Fruit fly (Drosophila melanogaster) whole organism, prepupa: Measurements from ENCODE around the gene CG33687.
A peak's percentile ranks its signal among the peaks of the same experiment; 100 is the strongest.

Experiments used
- CG11294 ChIP-seq: fragments of 200-800 bp; sonication (Bioruptor generic); IDR thresholded peaks from 2 replicates; pipeline ENCODE4 v1.3.6; 2022; ENCODE audit warnings: missing biosample characterization, missing genetic modification characterization
- CG11762 ChIP-seq: fragments of 200-800 bp; sonication (Bioruptor generic); optimal IDR thresholded peaks from 3 replicates; lab custom pipeline; 2016; ENCODE audit warnings: missing biosample characterization, missing genetic modification characterization; ENCODE audit not compliant: insufficient read depth
- CG11902 ChIP-seq: fragments of 200-800 bp; sonication (Bioruptor generic); optimal IDR thresholded peaks from 3 replicates; lab custom pipeline; 2016; ENCODE audit warnings: missing biosample characterization, missing genetic modification characterization
- CG15336 ChIP-seq: fragments of 200-800 bp; sonication (Bioruptor generic); IDR thresholded peaks from 2 replicates; pipeline ENCODE4 v1.3.6; 2022; ENCODE audit warnings: missing biosample characterization, missing genetic modification characterization
- CG16779 ChIP-seq: fragments of 200-800 bp; sonication (Bioruptor generic); optimal IDR thresholded peaks from 3 replicates; lab custom pipeline; 2017; ENCODE audit warnings: missing biosample characterization, mild to moderate bottlenecking, missing genetic modification characterization
- CG3032 ChIP-seq: fragments of 200-800 bp; optimal IDR thresholded peaks from 2 replicates; lab custom pipeline; 2019; ENCODE audit warnings: missing biosample characterization, mild to moderate bottlenecking, missing genetic modification characterization, moderate library complexity
- CG31627 ChIP-seq: fragments of 200-800 bp; sonication (Bioruptor generic); optimal IDR thresholded peaks from 3 replicates; lab custom pipeline; 2016; ENCODE audit warnings: missing biosample characterization, missing genetic modification characterization
- CG32006 ChIP-seq: fragments of 200-800 bp; sonication (Bioruptor generic); optimal IDR thresholded peaks from 3 replicates; lab custom pipeline; 2017; ENCODE audit warnings: missing biosample characterization, mild to moderate bottlenecking, missing genetic modification characterization
- CG34406 ChIP-seq: fragments of 200-800 bp; sonication (Bioruptor generic); optimal IDR thresholded peaks from 3 replicates; lab custom pipeline; 2016; ENCODE audit warnings: missing biosample characterization, missing genetic modification characterization
- CG3919 ChIP-seq: fragments of 200-800 bp; sonication (Bioruptor generic); optimal IDR thresholded peaks from 3 replicates; lab custom pipeline; 2016; ENCODE audit warnings: missing biosample characterization, missing genetic modification characterization
- CG4318 ChIP-seq: fragments of 200-800 bp; sonication (Bioruptor generic); optimal IDR thresholded peaks from 3 replicates; lab custom pipeline; 2017; ENCODE audit warnings: missing biosample characterization, mild to moderate bottlenecking, missing genetic modification characterization
- CG6163 ChIP-seq: fragments of 200-800 bp; sonication (Bioruptor generic); IDR thresholded peaks from 3 replicates; pipeline ENCODE4 v1.3.6; 2022; ENCODE audit warnings: missing biosample characterization, missing genetic modification characterization
- CG6276 ChIP-seq: fragments of 200-800 bp; sonication (Bioruptor generic); optimal IDR thresholded peaks from 2 replicates; lab custom pipeline; 2017; ENCODE audit warnings: missing biosample characterization, mild to moderate bottlenecking, missing genetic modification characterization
- CG6808 ChIP-seq: fragments of 200-800 bp; sonication (Bioruptor generic); optimal IDR thresholded peaks from 3 replicates; lab custom pipeline; 2017; ENCODE audit warnings: missing biosample characterization, missing genetic modification characterization, mild to moderate bottlenecking, moderate library complexity, missing genetic modification reagents
- CG7368 ChIP-seq: fragments of 200-800 bp; sonication (Bioruptor generic); optimal IDR thresholded peaks from 3 replicates; lab custom pipeline; 2016; ENCODE audit warnings: missing biosample characterization, missing genetic modification characterization
- CG8632 ChIP-seq: fragments of 200-800 bp; sonication (Bioruptor generic); optimal IDR thresholded peaks from 3 replicates; lab custom pipeline; 2016; ENCODE audit warnings: missing biosample characterization, missing genetic modification characterization
- Eip78C ChIP-seq: fragments of 200-800 bp; sonication (Bioruptor generic); peaks from one replicate; lab custom pipeline; 2016; ENCODE audit warnings: missing biosample characterization, missing genetic modification characterization
- Eip93F ChIP-seq: fragments of 200-800 bp; sonication (Bioruptor generic); optimal IDR thresholded peaks from 2 replicates; lab custom pipeline; 2016; ENCODE audit warnings: missing biosample characterization, mild to moderate bottlenecking, missing genetic modification characterization
- Gug ChIP-seq: fragments of 200-800 bp; sonication (Bioruptor generic); IDR thresholded peaks from 2 replicates; pipeline ENCODE4 v1.3.6; 2022; ENCODE audit warnings: missing biosample characterization, missing genetic modification characterization
- Hr38 ChIP-seq: sonication (Bioruptor generic); optimal IDR thresholded peaks from 2 replicates; lab custom pipeline; 2016; ENCODE audit warnings: missing biosample characterization, missing genetic modification characterization
- Lpt ChIP-seq: fragments of 200-800 bp; sonication (Bioruptor generic); optimal IDR thresholded peaks from 3 replicates; lab custom pipeline; 2016; ENCODE audit warnings: missing biosample characterization, missing genetic modification characterization
- Met ChIP-seq: fragments of 200-800 bp; sonication (Bioruptor generic); optimal IDR thresholded peaks from 3 replicates; lab custom pipeline; 2016; ENCODE audit warnings: missing biosample characterization, missing genetic modification characterization
- OdsH ChIP-seq: fragments of 200-800 bp; sonication (Bioruptor generic); optimal IDR thresholded peaks from 3 replicates; lab custom pipeline; 2016; ENCODE audit warnings: missing biosample characterization, missing genetic modification characterization
- Smox ChIP-seq: fragments of 200-800 bp; sonication (Bioruptor generic); optimal IDR thresholded peaks from 3 replicates; lab custom pipeline; 2016; ENCODE audit warnings: missing biosample characterization, missing genetic modification characterization
- Sox102F ChIP-seq: fragments of 200-800 bp; sonication (Bioruptor generic); optimal IDR thresholded peaks from 2 replicates; lab custom pipeline; 2016; ENCODE audit warnings: missing biosample characterization, mild to moderate bottlenecking, missing genetic modification characterization
- Sox14 ChIP-seq: fragments of 200-800 bp; sonication (Bioruptor generic); optimal IDR thresholded peaks from 3 replicates; lab custom pipeline; 2016; ENCODE audit warnings: missing biosample characterization, missing genetic modification characterization
- achi ChIP-seq: fragments of 200-800 bp; sonication (Bioruptor generic); optimal IDR thresholded peaks from 3 replicates; lab custom pipeline; 2016; ENCODE audit warnings: missing biosample characterization, missing genetic modification characterization
- dac ChIP-seq: fragments of 200-800 bp; sonication (Bioruptor generic); optimal IDR thresholded peaks from 2 replicates; lab custom pipeline; 2017; ENCODE audit warnings: missing biosample characterization, mild to moderate bottlenecking, missing genetic modification characterization
- dsx ChIP-seq: fragments of 200-800 bp; optimal IDR thresholded peaks from 3 replicates; lab custom pipeline; 2019; ENCODE audit warnings: missing biosample characterization, mild to moderate bottlenecking, missing genetic modification characterization, moderate library complexity; ENCODE audit not compliant: poor library complexity, severe bottlenecking
- fd59A ChIP-seq: fragments of 200-800 bp; sonication (Bioruptor generic); optimal IDR thresholded peaks from 2 replicates; lab custom pipeline; 2017; ENCODE audit warnings: missing biosample characterization, mild to moderate bottlenecking, missing genetic modification characterization, missing genetic modification reagents
- lz ChIP-seq: fragments of 200-800 bp; sonication (Bioruptor generic); optimal IDR thresholded peaks from 3 replicates; lab custom pipeline; 2016; ENCODE audit warnings: missing biosample characterization, missing genetic modification characterization
- salr ChIP-seq, 2 experiments: fragments of 200-800 bp; sonication (Bioruptor generic); optimal IDR thresholded peaks; 3 replicates each; lab custom pipeline; 2016 to 2018; ENCODE audit warnings: missing biosample characterization in 2 of 2, missing genetic modification characterization in 2 of 2, mild to moderate bottlenecking in 1 of 2
- spab ChIP-seq: fragments of 200-800 bp; sonication (Bioruptor generic); optimal IDR thresholded peaks from 2 replicates; lab custom pipeline; 2017; ENCODE audit warnings: missing biosample characterization, mild to moderate bottlenecking, missing genetic modification characterization, missing genetic modification reagents
- ss ChIP-seq, 2 experiments: fragments of 200-800 bp; sonication (Bioruptor generic); optimal IDR thresholded peaks; 2 replicates in 1 of 2; 3 replicates in 1 of 2; lab custom pipeline; 2017 to 2018; ENCODE audit warnings: mild to moderate bottlenecking in 2 of 2, missing biosample characterization in 2 of 2, missing genetic modification characterization in 2 of 2, moderate library complexity in 1 of 2
- svp ChIP-seq: fragments of 200-800 bp; sonication (Bioruptor generic); peaks from one replicate; lab custom pipeline; 2016; ENCODE audit warnings: missing biosample characterization, missing genetic modification characterization

The CG33687 gene

dm6 chr3L:16214533-16215207 lies 17.0 kb downstream of the CG33687 start (continued):
- no peak for TF ChIP-seq Met (GFP tag; lab: Kevin White, UChicago)
- TF ChIP-seq CG11902: no peak
- no peak for TF ChIP-seq CG16779 (tag; lab: Kevin White, UChicago)
- no peak for TF ChIP-seq CG11294 (GFP tag; lab: Robert Waterston, UW)
- no peak for TF ChIP-seq Hr38 (GFP tag; lab: Kevin White, UChicago)
- no peak for TF ChIP-seq spab (GFP tag; lab: Kevin White, UChicago)
- TF ChIP-seq CG4318: no peak
- TF ChIP-seq Gug (GFP tag; lab: Robert Waterston, UW): 0 out of 2 replicates have a peak, but pooled peaks have one; percentile 11
- TF ChIP-seq Smox (GFP tag; lab: Kevin White, UChicago): no peak
- peak; percentile 57 for TF ChIP-seq svp
- no peak for TF ChIP-seq CG7368 (GFP tag; lab: Kevin White, UChicago)
- no peak for TF ChIP-seq Sox102F
- TF ChIP-seq OdsH (GFP tag; lab: Kevin White, UChicago): no peak
- peak; percentile 22; the same call in 1 of the 2 replicates for TF ChIP-seq CG15336 (GFP tag; lab: Robert Waterston, UW)
- peak; percentile 49 to 72 for TF ChIP-seq ss (GFP tag; optimal IDR thresholded peaks at IDR 0.05; lab: Kevin White, UChicago)
- TF ChIP-seq achi (GFP tag; lab: Kevin White, UChicago): no peak
- TF ChIP-seq Lpt (GFP tag; lab: Kevin White, UChicago): peak; percentile 7
- no peak for TF ChIP-seq CG34406
- peak; percentile 21 for TF ChIP-seq CG3919 (GFP tag; lab: Kevin White, UChicago)
- TF ChIP-seq CG8632: no peak
- no peak for TF ChIP-seq Sox14
- TF ChIP-seq CG32006 (GFP tag; lab: Kevin White, UChicago): peak; percentile 15
- no peak for TF ChIP-seq lz (GFP tag; lab: Kevin White, UChicago)
- TF ChIP-seq CG11762 (GFP tag; lab: Kevin White, UChicago): no peak
- peak; percentile 97 for TF ChIP-seq dsx (GFP tag; lab: Kevin White, UChicago)
- no peak for TF ChIP-seq CG3032 (tag; lab: Kevin White, UChicago)
- peak; percentile 66; the same call in 2 of the 3 replicates for TF ChIP-seq CG6163 (GFP tag; lab: Robert Waterston, UW)

- TF ChIP-seq CG6276 (no peak), Eip78C (GFP tag; lab: Kevin White, UChicago) (peak; percentile 45), dsx (GFP tag; lab: Kevin White, UChicago) (peak; percentile 98)
Observed at dm6 chr3L:16215411-16215810, 17.7 kb downstream of the CG33687 start.

dm6 chr3L:16215816-16216215 lies 18.1 kb downstream of the CG33687 start:
- TF ChIP-seq Sox102F: no peak
- no peak for TF ChIP-seq Lpt (GFP tag; lab: Kevin White, UChicago)
- TF ChIP-seq ss (GFP tag; optimal IDR thresholded peaks at IDR 0.05; lab: Kevin White, UChicago): peak in 1 of 2 experiments; percentile 5
- no peak for TF ChIP-seq Eip93F (GFP tag; lab: Kevin White, UChicago)
- TF ChIP-seq dac: no peak
- no peak for TF ChIP-seq CG6808 (GFP tag; lab: Kevin White, UChicago)
- no peak for TF ChIP-seq salr (GFP tag; optimal IDR thresholded peaks at IDR 0.05; lab: Kevin White, UChicago)
- peak; percentile 73 for TF ChIP-seq dsx (GFP tag; lab: Kevin White, UChicago)
- peak; percentile 42 for TF ChIP-seq svp
- TF ChIP-seq CG11294 (GFP tag; lab: Robert Waterston, UW): no peak
- no peak for TF ChIP-seq CG31627 (GFP tag; lab: Kevin White, UChicago)

dm6 chr3L:16217203-16217602 lies 19.5 kb downstream of the CG33687 start, which contains the start of gene CG13073:
CG13073 (minus strand) TSS chr3L:16217303.
- TF ChIP-seq fd59A (GFP tag; lab: Kevin White, UChicago) (no peak), Eip78C (GFP tag; lab: Kevin White, UChicago) (peak; percentile 35), achi (GFP tag; lab: Kevin White, UChicago) (no peak)
